Fruit fly (Drosophila melanogaster) whole organism, embryonic: ENCODE results near the gene CG5068.

Experiments used
- B-H2 ChIP-seq: fragments of 200-800 bp; sonication (Bioruptor generic); optimal IDR thresholded peaks from 2 replicates; lab custom pipeline; 2018; ENCODE audit warnings: missing biosample characterization, mild to moderate bottlenecking, missing genetic modification characterization
- Bgb ChIP-seq: fragments of 200-800 bp; sonication (Bioruptor generic); IDR thresholded peaks from 2 replicates; pipeline ENCODE4 v1.3.6; 2022; ENCODE audit warnings: missing biosample characterization, missing genetic modification characterization; ENCODE audit not compliant: partially characterized antibody
- C15 ChIP-seq: fragments of 200-800 bp; sonication (Bioruptor generic); IDR thresholded peaks from 3 replicates; pipeline ENCODE4 v1.3.6; 2022; ENCODE audit warnings: missing biosample characterization, missing genetic modification characterization
- CG10959 ChIP-seq: fragments of 200-800 bp; sonication (Bioruptor generic); IDR thresholded peaks from 2 replicates; pipeline ENCODE4 v1.3.6; 2022; ENCODE audit warnings: missing biosample characterization, missing genetic modification characterization
- CG11398 ChIP-seq: fragments of 200-800 bp; sonication (Bioruptor generic); optimal IDR thresholded peaks from 2 replicates; lab custom pipeline; 2016; ENCODE audit warnings: missing biosample characterization, missing genetic modification characterization
- CG14050 ChIP-seq: fragments of 200-800 bp; sonication (Bioruptor generic); IDR thresholded peaks from 3 replicates; pipeline ENCODE4 v1.3.6; 2022; ENCODE audit warnings: missing biosample characterization, missing genetic modification characterization
- CG15479 ChIP-seq: fragments of 200-800 bp; sonication (Bioruptor generic); optimal IDR thresholded peaks from 3 replicates; lab custom pipeline; 2019; ENCODE audit warnings: missing biosample characterization, mild to moderate bottlenecking, missing genetic modification characterization, moderate library complexity
- CG17385 ChIP-seq: fragments of 200-800 bp; sonication (Bioruptor generic); optimal IDR thresholded peaks from 3 replicates; lab custom pipeline; 2018; ENCODE audit warnings: missing biosample characterization, mild to moderate bottlenecking, missing genetic modification characterization
- CG18476 ChIP-seq: fragments of 200-800 bp; sonication (Bioruptor generic); optimal IDR thresholded peaks from 2 replicates; lab custom pipeline; 2016; ENCODE audit warnings: missing biosample characterization, mild to moderate bottlenecking, missing genetic modification characterization
- CG2199 ChIP-seq: fragments of 200-800 bp; sonication (Bioruptor generic); IDR thresholded peaks from 3 replicates; pipeline ENCODE4 v1.3.6; 2022; ENCODE audit warnings: missing biosample characterization, missing genetic modification characterization
- CG3995 ChIP-seq: fragments of 200-800 bp; sonication (Bioruptor generic); optimal IDR thresholded peaks from 3 replicates; lab custom pipeline; 2016; ENCODE audit warnings: missing biosample characterization, missing genetic modification characterization
- CG4707 ChIP-seq: fragments of 200-800 bp; sonication (Bioruptor generic); optimal IDR thresholded peaks from 2 replicates; lab custom pipeline; 2018; ENCODE audit warnings: missing biosample characterization, mild to moderate bottlenecking, missing genetic modification characterization, moderate library complexity
- CG5953 ChIP-seq: fragments of 200-800 bp; sonication (Bioruptor generic); IDR thresholded peaks from 2 replicates; pipeline ENCODE4 v1.3.6; 2022; ENCODE audit warnings: missing biosample characterization, missing genetic modification characterization
- CG7271 ChIP-seq: fragments of 200-800 bp; sonication (Bioruptor generic); optimal IDR thresholded peaks from 2 replicates; lab custom pipeline; 2018; ENCODE audit warnings: missing biosample characterization, mild to moderate bottlenecking, missing genetic modification characterization, moderate library complexity
- CG8281 ChIP-seq: fragments of 200-800 bp; sonication (Bioruptor generic); optimal IDR thresholded peaks from 2 replicates; lab custom pipeline; 2018; ENCODE audit warnings: missing biosample characterization, mild to moderate bottlenecking, missing genetic modification characterization, moderate library complexity
- CoRest ChIP-seq: fragments of 200-800 bp; sonication (Bioruptor generic); optimal IDR thresholded peaks from 3 replicates; lab custom pipeline; 2018; ENCODE audit warnings: missing biosample characterization, mild to moderate bottlenecking, missing genetic modification characterization, moderate library complexity
- D19A ChIP-seq: fragments of 200-800 bp; optimal IDR thresholded peaks from 3 replicates; lab custom pipeline; 2019; ENCODE audit warnings: missing biosample characterization, mild to moderate bottlenecking, missing genetic modification characterization, moderate library complexity
- Ets65A ChIP-seq: fragments of 200-800 bp; sonication (Bioruptor generic); peaks from one replicate; lab custom pipeline; 2016; ENCODE audit warnings: missing biosample characterization, missing genetic modification characterization
- HmgZ ChIP-seq: fragments of 200-800 bp; sonication (Bioruptor generic); optimal IDR thresholded peaks from 2 replicates; lab custom pipeline; 2018; ENCODE audit warnings: missing biosample characterization, mild to moderate bottlenecking, missing genetic modification characterization
- Hr3 ChIP-seq: fragments of 200-800 bp; sonication (Bioruptor generic); optimal IDR thresholded peaks from 3 replicates; lab custom pipeline; 2016; ENCODE audit warnings: missing biosample characterization, missing genetic modification characterization
- Kr ChIP-seq: fragments of 200-800 bp; sonication (Bioruptor generic); optimal IDR thresholded peaks from 2 replicates; lab custom pipeline; 2017; ENCODE audit warnings: missing biosample characterization, mild to moderate bottlenecking, missing genetic modification characterization
- Lhr ChIP-seq: fragments of 200-800 bp; sonication (Bioruptor generic); optimal IDR thresholded peaks from 3 replicates; lab custom pipeline; 2017; ENCODE audit warnings: mild to moderate bottlenecking, missing biosample characterization, missing genetic modification reagents, missing genetic modification characterization
- MTF-1 ChIP-seq: fragments of 200-800 bp; sonication (Bioruptor generic); optimal IDR thresholded peaks from 2 replicates; lab custom pipeline; 2018; ENCODE audit warnings: missing biosample characterization, mild to moderate bottlenecking, missing genetic modification characterization, borderline replicate concordance
- Med ChIP-seq: fragments of 200-800 bp; sonication (Bioruptor generic); peaks from one replicate; lab custom pipeline; 2016; ENCODE audit warnings: missing biosample characterization, missing genetic modification characterization, mild to moderate bottlenecking, inconsistent platforms, moderate library complexity
- NC2α ChIP-seq: fragments of 200-800 bp; sonication (Bioruptor generic); optimal IDR thresholded peaks from 2 replicates; lab custom pipeline; 2016; ENCODE audit warnings: missing biosample characterization, missing genetic modification characterization
- Scr ChIP-seq: fragments of 200-800 bp; sonication (Bioruptor generic); IDR thresholded peaks from 2 replicates; pipeline ENCODE4 v1.3.6; 2022; ENCODE audit warnings: missing biosample characterization, missing genetic modification characterization; ENCODE audit not compliant: partially characterized antibody
- Sox102F ChIP-seq: fragments of 200-800 bp; sonication (Bioruptor generic); optimal IDR thresholded peaks from 2 replicates; lab custom pipeline; 2018; ENCODE audit warnings: missing biosample characterization, mild to moderate bottlenecking, missing genetic modification characterization, moderate library complexity
- Ssrp ChIP-seq: fragments of 200-800 bp; sonication (Bioruptor generic); optimal IDR thresholded peaks from 2 replicates; lab custom pipeline; 2018; ENCODE audit warnings: missing biosample characterization, mild to moderate bottlenecking, missing genetic modification characterization, moderate library complexity
- az2 ChIP-seq: fragments of 200-800 bp; sonication (Bioruptor generic); optimal IDR thresholded peaks from 3 replicates; lab custom pipeline; 2016; ENCODE audit warnings: missing biosample characterization, missing genetic modification characterization
- cad ChIP-seq: fragments of >200 bp; optimal IDR thresholded peaks from 2 replicates; lab custom pipeline; 2017; ENCODE audit warnings: missing biosample characterization, missing genetic modification characterization
- en ChIP-seq: fragments of 200-800 bp; sonication (Bioruptor generic); optimal IDR thresholded peaks from 2 replicates; lab custom pipeline; 2016; ENCODE audit warnings: missing biosample characterization, missing genetic modification characterization
- ewg ChIP-seq: fragments of 200-800 bp; sonication (Bioruptor generic); optimal IDR thresholded peaks from 3 replicates; lab custom pipeline; 2017; ENCODE audit warnings: mild to moderate bottlenecking, missing biosample characterization, missing genetic modification reagents, missing genetic modification characterization
- gro ChIP-seq: fragments of 200-800 bp; sonication (Bioruptor generic); optimal IDR thresholded peaks from 2 replicates; lab custom pipeline; 2016; ENCODE audit warnings: missing biosample characterization, missing genetic modification characterization
- jing ChIP-seq: fragments of 200-800 bp; sonication (Bioruptor generic); optimal IDR thresholded peaks from 2 replicates; lab custom pipeline; 2018; ENCODE audit warnings: missing biosample characterization, mild to moderate bottlenecking, missing genetic modification characterization
- jumu ChIP-seq: fragments of 200-800 bp; sonication (Bioruptor generic); optimal IDR thresholded peaks from 3 replicates; lab custom pipeline; 2016; ENCODE audit warnings: missing biosample characterization, missing genetic modification characterization
- lbe ChIP-seq: fragments of 200-800 bp; sonication (Bioruptor generic); optimal IDR thresholded peaks from 2 replicates; lab custom pipeline; 2016; ENCODE audit warnings: missing biosample characterization, mild to moderate bottlenecking, missing genetic modification characterization
- lmd ChIP-seq: fragments of 200-800 bp; sonication (Bioruptor generic); IDR thresholded peaks from 2 replicates; pipeline ENCODE4 v1.3.6; 2022; ENCODE audit warnings: missing biosample characterization, missing genetic modification characterization
- nau ChIP-seq: fragments of 200-800 bp; sonication (Bioruptor generic); optimal IDR thresholded peaks from 3 replicates; lab custom pipeline; 2017; ENCODE audit warnings: missing biosample characterization, mild to moderate bottlenecking, missing genetic modification characterization, missing genetic modification reagents
- nmo ChIP-seq: fragments of 200-800 bp; sonication (Bioruptor generic); optimal IDR thresholded peaks from 2 replicates; lab custom pipeline; 2018; ENCODE audit warnings: missing biosample characterization, mild to moderate bottlenecking, missing genetic modification characterization, moderate library complexity
- pnt ChIP-seq: fragments of 200-800 bp; sonication (Bioruptor generic); optimal IDR thresholded peaks from 3 replicates; lab custom pipeline; 2016; ENCODE audit warnings: missing biosample characterization, missing genetic modification characterization
- repo ChIP-seq: fragments of 200-800 bp; sonication (Bioruptor generic); optimal IDR thresholded peaks from 2 replicates; lab custom pipeline; 2016; ENCODE audit warnings: missing biosample characterization, missing genetic modification characterization
- row ChIP-seq: fragments of 200-800 bp; sonication (Bioruptor generic); IDR thresholded peaks from 3 replicates; pipeline ENCODE4 v1.3.6; 2022; ENCODE audit warnings: missing biosample characterization, missing genetic modification characterization
- sob ChIP-seq: fragments of 200-800 bp; sonication (Bioruptor generic); IDR thresholded peaks from 2 replicates; pipeline ENCODE4 v1.3.6; 2022; ENCODE audit warnings: missing biosample characterization, missing genetic modification characterization
- sr ChIP-seq: fragments of 200-800 bp; sonication (Bioruptor generic); IDR thresholded peaks from 3 replicates; pipeline ENCODE4 v1.3.6; 2022; ENCODE audit warnings: missing biosample characterization, missing genetic modification characterization
- tll ChIP-seq, 2 experiments: fragments of 200-800 bp in 1 of 2; fragments of >200 bp in 1 of 2; sonication (Bioruptor generic) in 1 of 2; optimal IDR thresholded peaks; 2 replicates each; lab custom pipeline; 2017 to 2019; ENCODE audit warnings: missing biosample characterization in 2 of 2, missing genetic modification characterization in 2 of 2, mild to moderate bottlenecking in 1 of 2, moderate library complexity in 1 of 2
- twi ChIP-seq: fragments of 200-800 bp; optimal IDR thresholded peaks from 2 replicates; lab custom pipeline; 2019; ENCODE audit warnings: missing biosample characterization, mild to moderate bottlenecking, missing genetic modification characterization, moderate library complexity
- wdn ChIP-seq: fragments of 200-800 bp; sonication (Bioruptor generic); IDR thresholded peaks from 2 replicates; pipeline ENCODE4 v1.3.6; 2022; ENCODE audit warnings: missing biosample characterization, missing genetic modification characterization
- zen ChIP-seq: fragments of 200-800 bp; sonication (Bioruptor generic); optimal IDR thresholded peaks from 3 replicates; lab custom pipeline; 2018; ENCODE audit warnings: missing biosample characterization, mild to moderate bottlenecking, missing genetic modification characterization, moderate library complexity

The CG5068 gene

dm6 chr3L:9028057-9028456, 41.5 kb downstream of the CG5068 start (continued):
- TF ChIP-seq lmd (no peak), CG3995 (GFP tag; lab: Kevin White, UChicago) (no peak), Scr (GFP tag; lab: Robert Waterston, UW) (no peak), ewg (GFP tag; lab: Kevin White, UChicago) (peak; percentile 10), gro (GFP tag; lab: Kevin White, UChicago) (no peak), en (GFP tag; lab: Kevin White, UChicago) (no peak), sob (GFP tag; lab: Robert Waterston, UW) (no peak)

- TF ChIP-seq cad (GFP tag; lab: Kevin White, UChicago) (peak; percentile 99), Hr3 (no peak), Ets65A (peak; percentile 57), CG7271 (tag; lab: Kevin White, UChicago) (peak; percentile 87), Kr (GFP tag; lab: Kevin White, UChicago) (peak; percentile 50), C15 (GFP tag; lab: Robert Waterston, UW) (no peak), CG15479 (GFP tag; lab: Kevin White, UChicago) (peak; percentile 55), Med (peak; percentile 48), zen (tag; lab: Kevin White, UChicago) (peak; percentile 99), twi (peak; percentile 42), tll (GFP tag; optimal IDR thresholded peaks at IDR 0.05; lab: Kevin White, UChicago) (peak in 1 of 2 experiments; percentile 98)
- TF ChIP-seq, all 482 proteins: peak for 9
These were observed 42.8 kb downstream of the CG5068 start for dm6 chr3L:9029183-9029789.

dm6 chr3L:9032871-9033270, 46.4 kb downstream of the CG5068 start:
- TF ChIP-seq MTF-1 (GFP tag; lab: Kevin White, UChicago): no peak
- TF ChIP-seq lbe: no peak
- TF ChIP-seq CG10959 (GFP tag; lab: Robert Waterston, UW): 0 out of 2 replicates have a peak, but pooled peaks have one; percentile 8
- no peak for TF ChIP-seq jumu (GFP tag; lab: Kevin White, UChicago)
- TF ChIP-seq row (GFP tag; lab: Robert Waterston, UW): peak; percentile 56
- TF ChIP-seq CG14050: no peak
- TF ChIP-seq wdn (GFP tag; lab: Robert Waterston, UW): no peak
- TF ChIP-seq pnt (GFP tag; lab: Kevin White, UChicago): no peak
- no peak for TF ChIP-seq CG2199
- no peak for TF ChIP-seq Bgb
- no peak for TF ChIP-seq nau (GFP tag; lab: Kevin White, UChicago)
- TF ChIP-seq CG18476 (GFP tag; lab: Kevin White, UChicago): no peak
- TF ChIP-seq az2 (GFP tag; lab: Kevin White, UChicago): no peak
- no peak for TF ChIP-seq CG8281 (tag; lab: Kevin White, UChicago)
- no peak for TF ChIP-seq CG11398
- no peak for TF ChIP-seq C15 (GFP tag; lab: Robert Waterston, UW)
- no peak for TF ChIP-seq D19A (tag; lab: Kevin White, UChicago)
- TF ChIP-seq jing (GFP tag; lab: Kevin White, UChicago): no peak
- no peak for TF ChIP-seq B-H2
- TF ChIP-seq repo: no peak
- no peak for TF ChIP-seq CG4707
- TF ChIP-seq CoRest: peak; percentile 19
- no peak for TF ChIP-seq NC2α (GFP tag; lab: Kevin White, UChicago)
- no peak for TF ChIP-seq CG17385 (GFP tag; lab: Kevin White, UChicago)
- TF ChIP-seq HmgZ: no peak
- no peak for TF ChIP-seq sr (GFP tag; lab: Robert Waterston, UW)
- TF ChIP-seq Lhr (GFP tag; lab: Kevin White, UChicago): no peak
- peak; percentile 33 for TF ChIP-seq Ssrp (tag; lab: Kevin White, UChicago)
- TF ChIP-seq Sox102F (GFP tag; lab: Kevin White, UChicago): peak; percentile 32
- TF ChIP-seq CG5953 (GFP tag; lab: Robert Waterston, UW): no peak
- TF ChIP-seq nmo (GFP tag; lab: Kevin White, UChicago): peak; percentile 42
